Worm (Caenorhabditis elegans) whole organism, L3 larva: ENCODE data around the gene cdk-4.

Experiments
- ZK546.5 ChIP-seq: sonication (generic microtip); optimal IDR thresholded peaks from 2 replicates; lab custom pipeline; 2017; ENCODE audit warnings: missing biosample characterization, missing genetic modification characterization
- aly-2 ChIP-seq: fragments of 150-350 bp; optimal IDR thresholded peaks from 2 replicates; lab custom pipeline; 2014; ENCODE audit warnings: missing biosample characterization, missing genetic modification characterization
- ama-1 ChIP-seq: fragments of 150-350 bp; optimal IDR thresholded peaks from 2 replicates; lab custom pipeline; 2018
- nhr-11 ChIP-seq: fragments of 150-350 bp; optimal IDR thresholded peaks from 2 replicates; lab custom pipeline; 2014; ENCODE audit warnings: missing biosample characterization, missing genetic modification characterization
- nhr-28 ChIP-seq: fragments of 150-350 bp; optimal IDR thresholded peaks from 2 replicates; lab custom pipeline; 2014; ENCODE audit warnings: missing biosample characterization, missing genetic modification characterization
- nhr-77 ChIP-seq: fragments of 150-350 bp; optimal IDR thresholded peaks from 2 replicates; lab custom pipeline; 2014; ENCODE audit warnings: missing biosample characterization, missing genetic modification characterization
- skn-1 ChIP-seq: fragments of 150-350 bp; optimal IDR thresholded peaks from 2 replicates; lab custom pipeline; 2014; ENCODE audit warnings: missing biosample characterization, missing genetic modification characterization
- unc-39 ChIP-seq: sonication (generic microtip); optimal IDR thresholded peaks from 4 replicates; lab custom pipeline; 2017; ENCODE audit warnings: missing biosample characterization, missing genetic modification characterization
- unc-62 ChIP-seq: fragments of 150-350 bp; sonication (generic microtip); optimal IDR thresholded peaks from 4 replicates; lab custom pipeline; 2014; ENCODE audit warnings: missing biosample characterization, missing genetic modification reagents, missing genetic modification characterization
- ztf-11 ChIP-seq: fragments of 150-350 bp; optimal IDR thresholded peaks from 2 replicates; lab custom pipeline; 2014; ENCODE audit warnings: missing biosample characterization, missing genetic modification characterization
- ztf-4 ChIP-seq: fragments of 150-350 bp; optimal IDR thresholded peaks from 2 replicates; lab custom pipeline; 2014; ENCODE audit warnings: missing biosample characterization, missing genetic modification characterization

DNA sequence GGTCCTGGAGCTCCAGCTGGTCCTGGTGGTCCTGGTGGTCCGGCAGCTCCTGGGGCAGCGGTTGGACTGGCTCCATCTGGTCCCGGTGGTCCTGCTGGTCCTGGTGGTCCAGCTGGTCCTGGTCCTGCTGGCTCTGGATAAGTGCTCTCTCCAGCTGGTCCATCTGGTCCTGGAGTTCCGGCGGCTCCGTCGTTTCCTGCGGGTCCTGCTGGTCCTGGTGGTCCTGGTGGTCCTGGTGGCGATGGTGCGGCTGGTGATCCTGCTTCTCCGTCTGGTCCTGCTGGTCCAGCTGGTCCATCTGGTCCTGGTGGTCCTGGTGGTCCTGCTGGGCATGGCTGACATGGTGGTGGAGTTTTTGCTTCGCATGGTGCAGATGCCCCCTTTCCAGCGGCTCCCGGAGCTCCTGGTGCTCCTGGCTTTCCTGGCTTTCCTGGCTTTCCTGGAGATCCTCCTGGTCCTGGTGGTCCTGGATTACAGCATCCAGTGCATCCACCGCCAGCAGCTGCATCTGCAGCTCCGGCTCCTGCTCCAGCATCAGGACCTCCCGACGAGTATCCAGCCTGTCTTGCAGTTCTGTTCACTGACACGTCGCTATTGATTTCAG is 8.4 kb downstream of the cdk-4 start:
- TF ChIP-seq ztf-11 (tag; lab: Kevin White, UChicago) (no peak), nhr-11 (no peak), aly-2 (tag; lab: Kevin White, UChicago) (no peak), ztf-4 (tag; lab: Kevin White, UChicago) (no peak), unc-62 (GFP tag; lab: Kevin White, UChicago) (no peak), nhr-77 (no peak), ama-1 (no peak), unc-39 (no peak), skn-1 (tag; lab: Kevin White, UChicago) (no peak), nhr-28 (tag; lab: Kevin White, UChicago) (no peak), ZK546.5 (tag; lab: Kevin White, UChicago) (no peak)
